Worm (Caenorhabditis elegans) whole organism, young adult: Measurements from ENCODE around the gene pps-1.

ENCODE experiments used
- C06A6.2 ChIP-seq: fragments of 200-800 bp; sonication (Bioruptor generic); conservative IDR thresholded peaks from 2 replicates; pipeline ENCODE4 v1.3.6; 2022; ENCODE audit warnings: missing genetic modification characterization, missing compliant biosample characterization
- C17E4.6 ChIP-seq: fragments of 200-800 bp; sonication (Bioruptor generic); IDR thresholded peaks from 2 replicates; pipeline ENCODE4 v1.3.6; 2022; ENCODE audit warnings: missing genetic modification reagents, missing genetic modification characterization, missing compliant biosample characterization
- F33H1.4 ChIP-seq: fragments of 200-800 bp; sonication (Bioruptor generic); IDR thresholded peaks from 2 replicates; pipeline ENCODE4 v1.3.6; 2022; ENCODE audit warnings: missing genetic modification reagents, missing genetic modification characterization, missing compliant biosample characterization
- F37B4.10 ChIP-seq: fragments of 200-800 bp; sonication (Bioruptor generic); IDR thresholded peaks from 2 replicates; pipeline ENCODE4 v1.3.6; 2022; ENCODE audit warnings: missing genetic modification characterization, missing compliant biosample characterization
- K12H6.12 ChIP-seq: fragments of 200-800 bp; sonication (Bioruptor generic); optimal IDR thresholded peaks from 2 replicates; lab custom pipeline; 2018; ENCODE audit warnings: mild to moderate bottlenecking, missing genetic modification characterization, missing compliant biosample characterization
- T07F8.4 ChIP-seq: sonication (generic microtip); optimal IDR thresholded peaks from 2 replicates; lab custom pipeline; 2016; ENCODE audit warnings: mild to moderate bottlenecking, missing genetic modification characterization, moderate library complexity, missing compliant biosample characterization
- Y53F4B.3 ChIP-seq: fragments of 200-800 bp; sonication (Bioruptor generic); IDR thresholded peaks from 2 replicates; pipeline ENCODE4 v1.3.6; 2022; ENCODE audit warnings: missing genetic modification reagents, missing genetic modification characterization, missing compliant biosample characterization
- Y56A3A.18 ChIP-seq: fragments of 200-800 bp; sonication (Bioruptor generic); IDR thresholded peaks from 2 replicates; pipeline ENCODE4 v1.3.6; 2022; ENCODE audit warnings: missing genetic modification reagents, missing genetic modification characterization, missing compliant biosample characterization
- Y67H2A.10 ChIP-seq: fragments of 200-800 bp; sonication (Bioruptor generic); conservative IDR thresholded peaks from 2 replicates; pipeline ENCODE4 v1.3.6; 2022; ENCODE audit warnings: missing genetic modification reagents, missing genetic modification characterization, missing compliant biosample characterization
- Y79H2A.3 ChIP-seq: fragments of 200-800 bp; sonication (Bioruptor generic); conservative IDR thresholded peaks from 2 replicates; pipeline ENCODE4 v1.3.6; 2022; ENCODE audit warnings: missing genetic modification reagents, missing genetic modification characterization, missing compliant biosample characterization
- ZK185.1 ChIP-seq: sonication (generic microtip); optimal IDR thresholded peaks from 2 replicates; lab custom pipeline; 2016; ENCODE audit warnings: mild to moderate bottlenecking, missing genetic modification characterization, missing compliant biosample characterization; ENCODE audit not compliant: poor library complexity, severe bottlenecking
- aptf-2 ChIP-seq: fragments of 200-800 bp; sonication (Bioruptor generic); conservative IDR thresholded peaks from 2 replicates; pipeline ENCODE4 v1.3.6; 2022; ENCODE audit warnings: missing genetic modification reagents, missing genetic modification characterization, missing compliant biosample characterization
- atf-7 ChIP-seq: sonication (generic microtip); optimal IDR thresholded peaks from 2 replicates; lab custom pipeline; 2017; ENCODE audit warnings: mild to moderate bottlenecking, missing genetic modification characterization, missing compliant biosample characterization
- attf-6 ChIP-seq: fragments of 200-800 bp; sonication (Bioruptor generic); IDR thresholded peaks from 2 replicates; pipeline ENCODE4 v1.3.6; 2022; ENCODE audit warnings: missing genetic modification reagents, missing genetic modification characterization, missing compliant biosample characterization
- cebp-1 ChIP-seq, 2 experiments: fragments of 200-800 bp in 1 of 2; sonication (Bioruptor generic) in 1 of 2; sonication (generic microtip) in 1 of 2; IDR thresholded peaks in 1 of 2; optimal IDR thresholded peaks in 1 of 2; 2 replicates each; pipeline versions ENCODE4 v1.3.6 to Lab custom; 2017 to 2022; ENCODE audit warnings: missing compliant biosample characterization in 2 of 2, missing genetic modification characterization in 2 of 2, mild to moderate bottlenecking in 1 of 2, missing genetic modification reagents in 1 of 2, moderate library complexity in 1 of 2
- cebp-2 ChIP-seq: fragments of 200-800 bp; sonication (Bioruptor generic); IDR thresholded peaks from 2 replicates; pipeline ENCODE4 v1.3.6; 2022; ENCODE audit warnings: missing genetic modification characterization, missing compliant biosample characterization
- chd-7 ChIP-seq: sonication (generic microtip); optimal IDR thresholded peaks from 2 replicates; lab custom pipeline; 2016; ENCODE audit warnings: mild to moderate bottlenecking, missing genetic modification characterization, moderate library complexity, missing compliant biosample characterization
- dox-1 ChIP-seq: fragments of 200-800 bp; sonication (Bioruptor generic); IDR thresholded peaks from 2 replicates; pipeline ENCODE4 v1.3.6; 2022; ENCODE audit warnings: missing genetic modification reagents, missing genetic modification characterization, missing compliant biosample characterization
- egl-18 ChIP-seq: fragments of 200-800 bp; sonication (Bioruptor generic); IDR thresholded peaks from 2 replicates; pipeline ENCODE4 v1.3.6; 2022; ENCODE audit warnings: missing genetic modification reagents, missing genetic modification characterization, missing compliant biosample characterization
- egl-44 ChIP-seq: fragments of 200-800 bp; sonication (Bioruptor generic); IDR thresholded peaks from 2 replicates; pipeline ENCODE4 v1.3.6; 2022; ENCODE audit warnings: missing genetic modification reagents, missing genetic modification characterization, missing compliant biosample characterization
- egrh-3 ChIP-seq: fragments of 200-800 bp; sonication (Bioruptor generic); IDR thresholded peaks from 2 replicates; pipeline ENCODE4 v1.3.6; 2022; ENCODE audit warnings: missing genetic modification reagents, missing genetic modification characterization, missing compliant biosample characterization
- ets-4 ChIP-seq: fragments of 200-800 bp; sonication (Bioruptor generic); optimal IDR thresholded peaks from 2 replicates; lab custom pipeline; 2018; ENCODE audit warnings: mild to moderate bottlenecking, missing genetic modification characterization, missing compliant biosample characterization
- fkh-3 ChIP-seq: sonication (generic microtip); optimal IDR thresholded peaks from 2 replicates; lab custom pipeline; 2016; ENCODE audit warnings: mild to moderate bottlenecking, missing genetic modification characterization, missing compliant biosample characterization
- hlh-26 ChIP-seq: fragments of 200-800 bp; sonication (Bioruptor generic); conservative IDR thresholded peaks from 2 replicates; pipeline ENCODE4 v1.3.6; 2022; ENCODE audit warnings: missing genetic modification reagents, missing genetic modification characterization, missing compliant biosample characterization
- hmg-20 ChIP-seq: fragments of 200-800 bp; sonication (Bioruptor generic); IDR thresholded peaks from 2 replicates; pipeline ENCODE4 v1.3.6; 2022; ENCODE audit warnings: missing genetic modification reagents, missing genetic modification characterization, missing compliant biosample characterization
- lag-1 ChIP-seq: fragments of 200-800 bp; sonication (Bioruptor generic); IDR thresholded peaks from 2 replicates; pipeline ENCODE4 v1.3.6; 2022; ENCODE audit warnings: missing genetic modification reagents, missing genetic modification characterization, missing compliant biosample characterization
- lin-40 ChIP-seq: sonication (generic microtip); optimal IDR thresholded peaks from 2 replicates; lab custom pipeline; 2016; ENCODE audit warnings: missing genetic modification characterization, mild to moderate bottlenecking, missing compliant biosample characterization, missing genotype, missing genetic modification reagents
- lsy-27 ChIP-seq: sonication (generic microtip); optimal IDR thresholded peaks from 2 replicates; lab custom pipeline; 2017; ENCODE audit warnings: missing genetic modification characterization, mild to moderate bottlenecking, missing compliant biosample characterization, antibody characterized with exemption, missing genotype, borderline replicate concordance; ENCODE audit not compliant: insufficient read depth
- madf-6 ChIP-seq: fragments of 200-800 bp; sonication (Bioruptor generic); IDR thresholded peaks from 2 replicates; pipeline ENCODE4 v1.3.6; 2022; ENCODE audit warnings: missing genetic modification reagents, missing genetic modification characterization, missing compliant biosample characterization
- madf-8 ChIP-seq: fragments of 200-800 bp; sonication (Bioruptor generic); conservative IDR thresholded peaks from 2 replicates; pipeline ENCODE4 v1.3.6; 2022; ENCODE audit warnings: missing genetic modification reagents, missing genetic modification characterization, missing compliant biosample characterization
- mes-4 ChIP-seq: sonication (generic microtip); optimal IDR thresholded peaks from 2 replicates; lab custom pipeline; 2016; ENCODE audit warnings: missing genotype, missing genetic modification characterization, missing compliant biosample characterization
- nfyb-1 ChIP-seq: fragments of 200-800 bp; sonication (Bioruptor generic); IDR thresholded peaks from 2 replicates; pipeline ENCODE4 v1.3.6; 2022; ENCODE audit warnings: missing genetic modification reagents, missing genetic modification characterization, missing compliant biosample characterization
- nhr-179 ChIP-seq: sonication (generic microtip); optimal IDR thresholded peaks from 2 replicates; lab custom pipeline; 2016; ENCODE audit warnings: mild to moderate bottlenecking, missing genetic modification characterization, missing compliant biosample characterization
- nhr-80 ChIP-seq: sonication (generic microtip); optimal IDR thresholded peaks from 2 replicates; lab custom pipeline; 2016; ENCODE audit warnings: missing genetic modification characterization, missing compliant biosample characterization
- pha-4 ChIP-seq: fragments of 150-350 bp; sonication (generic microtip); optimal IDR thresholded peaks from 2 replicates; lab custom pipeline; 2014; ENCODE audit warnings: missing biosample characterization, missing genetic modification reagents, missing genetic modification characterization
- repo-1 ChIP-seq: sonication (generic microtip); optimal IDR thresholded peaks from 2 replicates; lab custom pipeline; 2017; ENCODE audit warnings: mild to moderate bottlenecking, missing genetic modification characterization, missing compliant biosample characterization
- snpc-3.4 ChIP-seq: sonication (generic microtip); optimal IDR thresholded peaks from 2 replicates; lab custom pipeline; 2017; ENCODE audit warnings: missing genetic modification characterization, mild to moderate bottlenecking, missing compliant biosample characterization, antibody characterized with exemption, moderate library complexity, missing genotype, missing genetic modification reagents
- tbp1 ChIP-seq: fragments of 200-800 bp; sonication (Bioruptor generic); optimal IDR thresholded peaks from 2 replicates; lab custom pipeline; 2018; ENCODE audit warnings: mild to moderate bottlenecking, missing genetic modification characterization, missing compliant biosample characterization
- zim-3 ChIP-seq: sonication (generic microtip); optimal IDR thresholded peaks from 2 replicates; lab custom pipeline; 2017; ENCODE audit warnings: mild to moderate bottlenecking, missing genetic modification characterization, moderate library complexity, missing compliant biosample characterization
- ztf-26 ChIP-seq: sonication (generic microtip); optimal IDR thresholded peaks from 2 replicates; lab custom pipeline; 2017; ENCODE audit warnings: missing genetic modification characterization, missing compliant biosample characterization
- ztf-6 ChIP-seq: fragments of 200-800 bp; sonication (Bioruptor generic); IDR thresholded peaks from 2 replicates; pipeline ENCODE4 v1.3.6; 2022; ENCODE audit warnings: missing genetic modification reagents, missing genetic modification characterization, missing compliant biosample characterization

The pps-1 gene

DNA sequence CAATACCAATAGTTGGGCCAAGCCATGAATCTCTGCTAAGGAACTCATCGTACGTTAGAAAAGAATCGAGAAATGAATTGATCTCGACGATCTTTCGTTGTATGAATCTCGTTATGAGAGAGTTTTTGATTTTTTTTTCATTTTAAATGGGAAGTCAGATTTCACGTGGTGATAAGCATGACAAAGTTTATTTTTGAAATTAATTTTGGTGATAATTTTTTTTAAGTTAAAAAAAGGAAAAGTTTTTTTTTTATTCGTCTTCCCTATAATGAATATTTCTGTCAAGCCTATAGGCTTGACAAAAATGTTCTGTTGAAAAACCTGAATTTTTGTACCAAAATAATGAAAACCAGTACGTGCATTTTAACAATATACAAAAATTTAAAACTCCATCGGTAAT lies 26.0 kb upstream of the pps-1 start, which contains the start of gene K08F4.5:
TSS of gene K08F4.5 (minus strand) at position 101 of the 400 bp plus-strand sequence.
- TF ChIP-seq snpc-3.4 (tag; lab: Kevin White, UChicago) (no peak), egl-18 (GFP tag; lab: Robert Waterston, UW) (no peak), F33H1.4 (GFP tag; lab: Robert Waterston, UW) (no peak), mes-4 (no peak), atf-7 (tag; lab: Kevin White, UChicago) (no peak), lag-1 (GFP tag; lab: Robert Waterston, UW) (no peak), F37B4.10 (no peak), madf-6 (no peak), cebp-1 (GFP tag; IDR thresholded peaks at IDR 0.05; lab: Robert Waterston, UW) (no peak), cebp-1 (tag; optimal IDR thresholded peaks at IDR 0.05; lab: Kevin White, UChicago) (no peak), pha-4 (tag; lab: Kevin White, UChicago) (no peak), Y79H2A.3 (no peak), hmg-20 (GFP tag; lab: Robert Waterston, UW) (no peak), cebp-2 (GFP tag; lab: Robert Waterston, UW) (no peak)

DNA sequence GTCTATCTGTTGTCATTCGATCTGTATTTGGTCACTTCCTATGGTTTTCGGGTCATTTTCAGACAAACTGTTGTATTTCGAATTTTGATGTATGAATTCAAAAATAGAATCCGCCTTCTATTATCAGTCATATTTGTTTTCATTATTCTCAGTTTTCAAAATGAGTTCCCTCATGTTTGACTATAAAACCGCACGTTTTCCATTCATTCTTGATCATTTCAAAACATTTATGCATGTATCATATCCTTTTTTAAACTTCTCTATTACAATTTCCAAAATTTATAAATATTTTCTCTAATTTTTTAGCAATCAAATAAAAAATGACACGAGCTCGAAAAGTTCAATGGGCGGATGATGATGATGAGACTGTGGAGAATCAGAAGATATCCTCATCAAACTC lies 24.0 kb upstream of the pps-1 start, which contains the start of gene K08F4.12:
TSS of gene K08F4.12 (plus strand) at position 301 of the 400 bp plus-strand sequence.
- TF ChIP-seq C06A6.2 (GFP tag; lab: Robert Waterston, UW): no peak

DNA sequence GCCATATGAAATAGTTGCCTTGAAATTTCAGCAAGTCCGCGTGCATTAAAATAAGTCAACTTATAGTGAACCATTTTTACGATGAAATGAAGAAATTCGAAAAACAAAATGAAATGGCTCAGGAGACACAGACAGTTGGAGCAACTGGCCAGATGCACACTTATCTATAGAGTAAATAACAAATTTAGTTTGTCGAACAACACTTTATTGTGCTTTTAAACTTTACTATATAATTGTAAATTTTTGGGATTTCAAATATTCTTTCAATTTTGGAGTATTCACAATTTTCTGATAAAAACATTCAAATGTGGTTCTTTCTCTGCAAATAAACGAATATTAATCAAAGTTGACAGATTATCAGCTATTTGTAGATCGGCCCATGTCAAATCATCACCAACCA lies 21.7 kb upstream of the pps-1 start, which contains the start of gene gst-3:
TSS of gene gst-3 (minus strand) at position 101 of the 400 bp plus-strand sequence.
- TF ChIP-seq mes-4 (no peak), chd-7 (no peak), lin-40 (tag; lab: Kevin White, UChicago) (no peak), madf-6 (no peak), lsy-27 (no peak), snpc-3.4 (tag; lab: Kevin White, UChicago) (no peak), dox-1 (GFP tag; lab: Robert Waterston, UW) (no peak), Y67H2A.10 (GFP tag; lab: Robert Waterston, UW) (no peak), pha-4 (tag; lab: Kevin White, UChicago) (no peak), ets-4 (GFP tag; lab: Kevin White, UChicago) (no peak), Y56A3A.18 (no peak)

DNA sequence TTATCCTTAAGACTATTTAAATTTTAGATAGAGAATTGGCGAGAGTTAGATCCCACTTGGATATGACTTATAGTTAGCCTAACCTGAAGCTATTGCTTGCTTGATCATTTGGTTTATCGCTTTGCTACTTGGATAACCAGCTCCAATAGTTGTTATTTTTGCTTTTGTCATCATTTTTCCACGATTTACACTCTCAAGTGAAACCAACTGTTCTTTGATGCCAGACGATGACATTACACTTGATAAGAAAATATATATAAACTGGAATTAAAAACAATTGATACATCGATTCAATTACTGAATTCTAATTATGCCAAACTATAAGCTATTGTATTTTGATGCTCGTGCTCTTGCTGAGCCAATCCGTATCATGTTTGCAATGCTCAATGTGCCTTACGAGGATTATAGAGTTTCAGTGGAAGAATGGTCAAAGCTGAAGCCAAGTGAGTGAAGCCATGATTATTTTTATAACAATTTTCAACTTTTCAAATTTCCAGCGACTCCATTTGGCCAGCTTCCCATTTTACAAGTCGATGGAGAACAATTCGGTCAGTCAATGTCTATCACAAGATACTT lies 19.8 kb upstream of the pps-1 start, which contains the start of the genes gst-2, gst-4 and dhs-12:
TSS of gene gst-2 (minus strand) at position 132 of the 576 bp plus-strand sequence.
TSS of gene gst-4 (plus strand) at position 296 of the 576 bp plus-strand sequence.
TSS of gene dhs-12 (plus strand) at position 526 of the 576 bp plus-strand sequence.
- TF ChIP-seq C06A6.2 (GFP tag; lab: Robert Waterston, UW) (no peak), nfyb-1 (GFP tag; lab: Robert Waterston, UW) (no peak), fkh-3 (tag; lab: Kevin White, UChicago) (no peak), ZK185.1 (tag; lab: Kevin White, UChicago) (no peak), ztf-6 (GFP tag; lab: Robert Waterston, UW) (no peak)
- TF ChIP-seq, all 124 proteins: peak for 0

DNA sequence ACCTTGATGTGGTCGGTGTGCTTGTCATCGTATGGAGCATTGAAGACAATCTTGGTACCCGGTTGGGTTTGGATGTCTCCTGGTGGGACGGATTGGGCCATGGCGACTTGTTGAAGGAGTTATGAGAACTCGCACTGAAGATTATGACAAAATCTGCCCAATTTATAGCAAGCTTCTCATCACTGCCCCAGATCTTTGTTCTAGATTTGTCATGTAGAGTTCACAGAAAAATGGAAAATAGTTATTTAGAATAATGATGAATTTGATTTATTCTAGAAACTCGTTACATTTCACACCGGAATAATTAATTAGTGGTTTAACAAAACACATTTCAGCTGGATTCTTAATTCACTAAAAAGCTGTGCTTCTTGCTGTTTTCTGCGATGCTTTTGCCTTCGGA lies 18.2 kb upstream of the pps-1 start, which contains the start of gene msp-38:
TSS of gene msp-38 (minus strand) at position 101 of the 400 bp plus-strand sequence.
- no peak for TF ChIP-seq egl-44 (GFP tag; lab: Robert Waterston, UW)
- TF ChIP-seq nhr-80 (tag; lab: Kevin White, UChicago): no peak
- TF ChIP-seq attf-6 (GFP tag; lab: Robert Waterston, UW): no peak
- no peak for TF ChIP-seq hlh-26
- no peak for TF ChIP-seq Y53F4B.3
- TF ChIP-seq egrh-3 (GFP tag; lab: Robert Waterston, UW): no peak
- no peak for TF ChIP-seq ztf-26 (tag; lab: Kevin White, UChicago)
- no peak for TF ChIP-seq repo-1 (tag; lab: Kevin White, UChicago)
- TF ChIP-seq madf-8 (GFP tag; lab: Robert Waterston, UW): no peak
- TF ChIP-seq aptf-2: no peak
- TF ChIP-seq T07F8.4 (tag; lab: Kevin White, UChicago): no peak
- TF ChIP-seq nhr-179 (tag; lab: Kevin White, UChicago): no peak
- no peak for TF ChIP-seq zim-3 (tag; lab: Kevin White, UChicago)
- no peak for TF ChIP-seq C17E4.6 (GFP tag; lab: Robert Waterston, UW)
- TF ChIP-seq dox-1 (GFP tag; lab: Robert Waterston, UW): no peak
- no peak for TF ChIP-seq K12H6.12 (tag; lab: Kevin White, UChicago)
- TF ChIP-seq tbp1: no peak
